Fruit fly (Drosophila melanogaster): Measurements from ENCODE around the gene KrT95D.

Gene KrT95D

DNA sequence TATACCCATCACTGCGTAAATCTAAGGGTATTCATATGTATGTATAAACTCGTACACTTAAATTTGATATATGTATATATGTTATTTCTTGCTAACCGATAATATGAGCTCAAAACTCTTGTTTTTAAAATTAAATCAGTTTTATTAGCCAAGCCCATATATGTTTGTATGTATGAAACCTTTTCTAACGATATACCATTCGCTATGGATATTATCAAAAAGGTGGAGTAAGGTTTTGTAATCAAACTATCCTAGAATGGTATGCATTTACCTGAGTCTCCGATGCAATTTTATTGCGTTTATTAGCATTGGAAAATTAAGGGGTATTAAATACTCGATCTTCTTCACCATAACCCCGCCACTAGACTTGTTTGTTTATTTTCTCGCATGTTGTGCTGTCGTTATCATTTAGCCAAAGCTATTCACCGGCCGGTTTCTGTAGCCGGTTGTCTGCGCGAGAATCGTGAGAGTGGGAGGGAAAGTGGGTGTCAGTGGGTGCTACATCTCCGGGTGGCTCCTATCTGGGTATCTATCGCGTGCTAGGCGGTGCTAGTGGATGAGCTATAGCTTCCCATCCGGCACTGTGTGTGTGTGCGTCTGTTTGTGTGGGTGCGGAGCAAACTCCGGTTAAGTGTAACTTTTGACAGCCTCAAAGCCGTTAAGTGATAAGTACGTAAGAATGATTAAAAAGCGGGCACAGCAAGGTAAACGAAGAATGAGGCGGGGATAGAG is 23.7 kb downstream of the KrT95D start:
- TF ChIP-seq psq (optimal IDR thresholded peaks at IDR 0.05) (no peak), CG8478 (optimal IDR thresholded peaks at IDR 0.05) (no peak), Dll (optimal IDR thresholded peaks at IDR 0.05) (no peak)

DNA sequence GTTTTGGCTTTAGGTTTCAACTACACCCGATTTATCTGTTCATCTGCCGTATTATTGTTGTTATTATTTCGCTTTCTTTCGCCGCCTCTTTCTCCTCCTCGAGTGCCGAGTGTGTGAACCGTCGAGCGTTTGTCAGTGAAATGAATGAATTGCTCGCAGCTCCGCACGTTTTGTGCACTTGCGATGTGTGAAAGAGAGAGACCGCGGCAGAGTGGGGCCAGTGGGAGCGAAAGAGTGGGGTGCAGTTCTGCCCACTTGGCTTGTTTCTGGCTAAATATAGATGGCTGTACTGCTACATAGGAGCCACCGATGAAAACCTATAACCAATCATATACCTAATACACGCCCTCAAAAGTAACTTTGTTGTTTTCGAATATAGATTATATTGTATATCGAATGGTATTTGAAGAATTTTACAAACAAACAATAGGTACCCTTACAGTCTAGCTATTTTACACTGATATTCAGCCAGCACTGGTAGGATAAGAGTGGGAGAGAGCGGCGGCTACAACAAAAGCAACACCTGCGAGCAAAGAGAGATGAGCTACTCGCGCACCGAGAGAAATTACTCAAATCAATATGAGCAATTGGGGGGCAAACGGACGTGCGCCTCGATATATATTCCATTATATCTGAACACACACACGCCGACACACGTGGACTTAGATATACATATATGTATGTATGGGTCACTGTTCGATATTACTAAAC is 25.0 kb downstream of the KrT95D start:
- TF ChIP-seq usp (GFP tag; optimal IDR thresholded peaks at IDR 0.05) = no peak
- no peak for TF ChIP-seq Dll (optimal IDR thresholded peaks at IDR 0.05)
- TF ChIP-seq pan (optimal IDR thresholded peaks at IDR 0.05) = no peak
- TF ChIP-seq EcR (GFP tag; optimal IDR thresholded peaks at IDR 0.05) = no peak
- no peak for TF ChIP-seq psq (optimal IDR thresholded peaks at IDR 0.05)
- TF ChIP-seq CG8478 (optimal IDR thresholded peaks at IDR 0.05) = no peak

DNA sequence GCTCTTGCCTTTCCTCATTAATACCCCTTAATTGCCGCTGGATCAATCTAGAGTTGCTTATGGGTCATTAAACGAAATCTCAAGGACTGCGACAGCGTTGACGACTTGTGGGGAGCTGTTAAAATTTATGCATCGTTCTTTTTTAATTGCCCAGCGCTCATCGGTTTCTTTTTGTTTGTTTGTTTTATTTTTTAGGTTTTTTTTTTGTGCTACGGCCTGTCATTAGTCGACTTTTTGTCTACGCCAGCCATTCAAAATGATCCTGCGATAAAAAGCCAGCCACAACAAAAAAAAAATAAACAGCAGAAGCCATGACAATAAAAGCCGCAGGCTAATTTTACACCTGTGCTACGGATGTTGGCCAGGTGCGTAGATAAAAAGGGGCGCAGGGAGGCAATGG is 27.7 kb downstream of the KrT95D start:
- TF ChIP-seq psq (optimal IDR thresholded peaks at IDR 0.05) = no peak
- no peak for TF ChIP-seq EcR (GFP tag; optimal IDR thresholded peaks at IDR 0.05)
- TF ChIP-seq usp (GFP tag; optimal IDR thresholded peaks at IDR 0.05) = no peak
- no peak for TF ChIP-seq Dll (optimal IDR thresholded peaks at IDR 0.05)
- no peak for TF ChIP-seq CG8478 (optimal IDR thresholded peaks at IDR 0.05)
- no peak for TF ChIP-seq pan (optimal IDR thresholded peaks at IDR 0.05)

DNA sequence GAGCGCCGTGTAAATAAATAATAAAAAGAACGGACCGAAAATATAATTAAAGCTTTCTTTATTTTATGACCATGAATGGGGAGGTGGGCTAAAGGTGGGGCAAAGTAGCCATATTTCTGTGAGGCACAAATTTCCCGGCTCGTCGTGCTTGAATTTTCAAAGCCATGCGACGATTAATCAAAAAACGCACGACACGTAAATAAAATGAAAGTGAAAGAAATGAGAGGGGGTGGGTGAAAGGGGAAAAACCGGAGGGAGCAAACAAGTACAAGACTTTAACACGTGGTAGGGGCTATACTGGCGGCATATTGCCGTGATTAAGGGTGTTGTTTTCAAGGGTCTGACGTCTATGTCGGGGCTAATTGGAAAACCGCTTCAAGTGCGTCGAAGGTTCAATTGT is 30.5 kb downstream of the KrT95D start:
- TF ChIP-seq Dll (optimal IDR thresholded peaks at IDR 0.05) (no peak), pan (optimal IDR thresholded peaks at IDR 0.05) (no peak), CG8478 (optimal IDR thresholded peaks at IDR 0.05) (no peak), EcR (GFP tag; optimal IDR thresholded peaks at IDR 0.05) (no peak), psq (optimal IDR thresholded peaks at IDR 0.05) (no peak), usp (GFP tag; optimal IDR thresholded peaks at IDR 0.05) (no peak)

DNA sequence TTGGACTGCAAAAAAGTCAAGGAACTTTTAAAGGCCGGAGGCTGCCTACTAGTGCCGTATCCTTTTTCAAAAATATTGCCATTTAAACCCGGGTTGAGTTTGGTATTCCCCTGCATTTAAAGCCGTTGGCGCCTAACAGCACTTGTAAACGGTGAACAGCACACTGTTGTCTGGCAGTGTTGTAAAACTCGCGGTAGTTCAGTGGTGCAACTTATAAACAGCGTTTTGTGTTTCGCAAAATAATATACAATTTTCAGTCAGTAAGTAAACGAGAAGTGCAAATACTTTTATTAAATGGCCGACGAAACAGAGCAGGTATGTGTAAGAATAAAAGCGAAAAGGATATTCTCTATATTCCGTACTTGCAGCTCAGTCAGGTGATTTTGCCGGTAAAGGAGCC is 35.4 kb downstream of the KrT95D start, which contains the start of gene LSm3:
LSm3 (plus strand) TSS at position 39 of the 400 bp plus-strand sequence.
- TF ChIP-seq EcR (GFP tag; optimal IDR thresholded peaks at IDR 0.05) (no peak), CG8478 (optimal IDR thresholded peaks at IDR 0.05) (no peak), pan (optimal IDR thresholded peaks at IDR 0.05) (no peak), Dll (optimal IDR thresholded peaks at IDR 0.05) (no peak), usp (GFP tag; optimal IDR thresholded peaks at IDR 0.05) (no peak), psq (optimal IDR thresholded peaks at IDR 0.05) (no peak)

DNA sequence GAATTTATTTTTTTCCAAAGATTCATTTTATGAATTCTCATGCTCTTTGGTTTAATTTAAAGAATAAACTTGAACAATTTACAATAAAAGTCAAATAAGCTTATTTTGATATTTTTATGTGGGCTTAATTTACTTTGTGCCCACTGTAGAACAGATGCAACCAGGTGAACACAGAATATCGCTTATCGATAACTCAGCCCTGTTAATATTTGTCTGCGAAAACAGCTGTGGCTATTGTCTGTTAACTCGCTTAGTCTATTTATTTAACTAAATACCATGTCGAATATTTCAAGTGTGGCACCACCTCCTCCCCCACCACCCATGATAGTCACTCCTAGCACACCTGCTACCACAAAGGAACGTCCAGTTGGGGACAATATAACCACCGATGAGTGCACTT is 36.2 kb downstream of the KrT95D start, which contains the start of gene CG33108:
CG33108 (plus strand) TSS at position 200 of the 400 bp plus-strand sequence.
- TF ChIP-seq psq (optimal IDR thresholded peaks at IDR 0.05) (no peak), usp (GFP tag; optimal IDR thresholded peaks at IDR 0.05) (no peak), pan (optimal IDR thresholded peaks at IDR 0.05) (no peak), EcR (GFP tag; optimal IDR thresholded peaks at IDR 0.05) (no peak), CG8478 (optimal IDR thresholded peaks at IDR 0.05) (no peak), Dll (optimal IDR thresholded peaks at IDR 0.05) (no peak)

DNA sequence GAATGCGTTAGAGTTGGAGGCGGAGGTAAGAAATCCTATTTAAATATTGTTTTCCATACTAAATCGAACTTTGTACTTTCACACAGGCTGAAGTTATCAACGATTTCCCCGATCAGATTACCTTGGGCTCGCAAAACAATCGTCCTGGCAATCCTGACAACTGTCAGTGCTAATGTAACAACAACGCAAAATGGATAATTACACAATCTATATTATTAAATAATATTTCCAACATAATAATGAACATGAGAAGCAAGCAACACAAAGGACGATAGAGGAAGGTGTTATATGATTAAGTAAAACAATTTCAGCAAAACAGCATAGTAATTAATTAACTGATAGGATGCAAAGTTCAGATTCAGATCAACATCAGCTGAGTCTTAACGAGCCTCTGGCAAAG is 37.0 kb downstream of the KrT95D start:
- no peak for TF ChIP-seq psq (optimal IDR thresholded peaks at IDR 0.05)
- TF ChIP-seq Dll (optimal IDR thresholded peaks at IDR 0.05) = no peak
- no peak for TF ChIP-seq usp (GFP tag; optimal IDR thresholded peaks at IDR 0.05)
- TF ChIP-seq EcR (GFP tag; optimal IDR thresholded peaks at IDR 0.05) = no peak
- TF ChIP-seq CG8478 (optimal IDR thresholded peaks at IDR 0.05) = no peak
- no peak for TF ChIP-seq pan (optimal IDR thresholded peaks at IDR 0.05)

DNA sequence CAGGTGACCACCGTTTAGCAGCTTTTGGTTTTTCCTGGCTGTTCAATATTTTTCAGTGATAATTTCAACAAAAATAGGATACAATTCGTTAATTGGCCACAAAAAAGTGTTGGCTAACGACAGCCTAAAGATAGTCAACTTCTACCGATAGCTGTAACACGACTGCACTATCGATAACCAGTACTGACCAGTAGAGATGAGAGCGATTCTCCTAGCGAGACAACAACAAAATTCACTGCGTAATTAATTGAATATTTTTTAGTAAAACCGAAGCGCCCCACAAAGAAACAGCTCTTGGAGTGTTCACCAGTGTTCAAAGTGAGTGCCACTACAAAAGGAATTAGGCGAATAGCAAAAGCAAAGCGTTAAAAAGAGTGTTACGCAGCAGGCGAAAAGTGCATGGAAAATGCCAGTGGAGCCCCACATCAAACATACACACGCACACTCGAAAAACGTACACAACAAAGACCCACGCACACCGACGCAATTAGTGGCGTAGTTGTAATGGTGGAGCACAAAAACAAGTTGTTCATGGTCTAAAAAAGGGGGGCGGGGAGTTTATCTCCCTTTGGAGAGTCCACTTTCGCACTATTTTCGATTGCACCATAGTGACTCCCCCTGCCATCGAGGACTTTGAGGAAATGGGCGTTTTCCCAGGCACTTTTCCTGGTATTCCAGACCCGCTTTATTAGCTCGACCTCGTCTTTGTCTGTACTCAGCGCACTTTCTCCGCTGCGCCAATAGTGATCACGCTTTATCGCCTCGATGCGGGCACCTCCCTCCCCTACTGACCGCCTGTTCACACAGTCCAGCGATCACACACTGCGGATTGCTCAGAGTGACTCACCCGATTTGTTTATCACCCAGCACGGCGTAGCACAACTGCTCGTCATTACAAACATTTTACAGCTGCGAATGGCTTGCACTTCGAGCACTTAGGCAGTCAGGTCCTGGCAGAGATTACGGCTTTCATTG is 38.5 kb downstream of the KrT95D start, which contains the start of the genes Epp and Rab7:
Epp (minus strand) TSS at position 94 of the 975 bp plus-strand sequence.
Rab7 (plus strand) TSS at position 186 of the 975 bp plus-strand sequence.
- TF ChIP-seq Dll (optimal IDR thresholded peaks at IDR 0.05) (no peak), EcR (GFP tag; optimal IDR thresholded peaks at IDR 0.05) (no peak), usp (GFP tag; optimal IDR thresholded peaks at IDR 0.05) (no peak)

DNA sequence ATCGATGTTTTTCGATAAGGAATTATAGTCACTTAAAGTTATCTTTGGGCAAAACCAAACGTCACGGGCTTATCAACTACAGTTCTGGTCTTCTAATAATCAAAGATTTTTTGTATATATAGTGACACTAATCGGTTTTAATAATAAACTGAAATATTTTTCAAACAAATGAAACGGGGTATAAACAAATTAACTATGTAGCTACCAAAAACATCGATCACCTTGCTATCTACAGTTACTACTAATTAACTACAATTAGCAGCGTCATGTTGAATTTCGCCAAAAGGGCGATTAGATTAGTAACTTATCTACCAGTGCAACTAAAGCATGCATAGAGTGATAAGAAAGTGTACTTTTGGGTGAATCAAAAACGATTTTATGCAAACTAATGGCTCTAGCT is 40.3 kb downstream of the KrT95D start:
- TF ChIP-seq pan (optimal IDR thresholded peaks at IDR 0.05) = no peak
- no peak for TF ChIP-seq psq (optimal IDR thresholded peaks at IDR 0.05)
- TF ChIP-seq usp (GFP tag; optimal IDR thresholded peaks at IDR 0.05) = no peak
- TF ChIP-seq Dll (optimal IDR thresholded peaks at IDR 0.05) = no peak
- TF ChIP-seq CG8478 (optimal IDR thresholded peaks at IDR 0.05) = no peak
- no peak for TF ChIP-seq EcR (GFP tag; optimal IDR thresholded peaks at IDR 0.05)

DNA sequence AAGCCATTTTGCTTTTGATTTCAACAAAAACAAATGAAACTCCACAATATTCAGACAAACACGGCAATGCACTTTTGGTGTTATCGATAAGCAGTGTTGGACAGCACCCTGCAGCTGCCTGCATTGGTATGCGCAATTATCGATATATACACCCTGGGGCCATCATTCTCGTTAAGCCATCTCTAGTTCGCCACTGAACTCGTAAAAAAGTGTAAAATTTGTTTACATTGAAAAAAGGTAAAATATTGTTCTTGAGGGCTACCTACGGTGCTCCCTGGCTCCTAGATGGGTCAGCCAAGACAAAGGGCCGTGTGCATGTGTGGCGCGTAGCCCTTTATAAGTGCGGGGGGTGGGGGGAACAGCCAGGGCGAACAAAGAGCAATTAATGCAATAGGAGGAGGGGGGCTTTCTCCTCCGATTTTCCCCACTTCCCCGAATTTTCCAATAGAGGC is 45.1 kb downstream of the KrT95D start, which contains the start of the genes CG13603 and CG5902:
CG13603 (minus strand) TSS at position 91 of the 452 bp plus-strand sequence.
CG5902 (plus strand) TSS at position 164 of the 452 bp plus-strand sequence.
- TF ChIP-seq psq (optimal IDR thresholded peaks at IDR 0.05) = no peak
- no peak for TF ChIP-seq pan (optimal IDR thresholded peaks at IDR 0.05)
- no peak for TF ChIP-seq Dll (optimal IDR thresholded peaks at IDR 0.05)
- TF ChIP-seq usp (GFP tag; optimal IDR thresholded peaks at IDR 0.05) = no peak
- no peak for TF ChIP-seq EcR (GFP tag; optimal IDR thresholded peaks at IDR 0.05)
- TF ChIP-seq CG8478 (optimal IDR thresholded peaks at IDR 0.05) = no peak

DNA sequence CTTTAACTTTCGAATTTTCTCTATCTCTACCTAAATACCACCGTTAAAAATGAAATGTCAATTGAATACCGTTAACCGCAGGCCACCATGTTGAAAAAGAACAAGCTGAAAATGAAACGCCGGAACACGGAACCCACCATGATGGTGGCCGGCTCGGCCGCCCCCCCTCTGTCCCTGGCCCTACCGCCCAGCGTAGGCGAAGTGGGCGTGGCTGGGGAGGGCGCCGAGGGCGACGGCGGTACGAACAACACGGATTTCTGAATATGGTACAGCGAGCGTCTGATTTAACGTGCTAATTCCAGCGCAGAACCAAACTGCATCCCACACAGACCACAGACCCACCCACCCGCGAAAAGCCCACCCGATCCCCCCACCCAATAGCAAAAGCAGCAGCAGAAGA is 50.0 kb downstream of the KrT95D start:
- no peak for TF ChIP-seq EcR (GFP tag; optimal IDR thresholded peaks at IDR 0.05)
- no peak for TF ChIP-seq CG8478 (optimal IDR thresholded peaks at IDR 0.05)
- TF ChIP-seq psq (optimal IDR thresholded peaks at IDR 0.05) = no peak
- no peak for TF ChIP-seq Dll (optimal IDR thresholded peaks at IDR 0.05)
- no peak for TF ChIP-seq usp (GFP tag; optimal IDR thresholded peaks at IDR 0.05)
- no peak for TF ChIP-seq pan (optimal IDR thresholded peaks at IDR 0.05)

All from whole organism.